Worm (Caenorhabditis elegans) whole organism, mixed stage, embryonic: Measurements from ENCODE around the gene VF13D12L.3.

Experiments
- blmp-1 ChIP-seq: fragments of 150-350 bp; optimal IDR thresholded peaks from 2 replicates; lab custom pipeline; 2014; ENCODE audit warnings: missing biosample characterization, missing genetic modification characterization
- ceh-43 ChIP-seq: fragments of 200-800 bp; sonication (Bioruptor generic); optimal IDR thresholded peaks from 2 replicates; lab custom pipeline; 2018; ENCODE audit warnings: mild to moderate bottlenecking, missing genetic modification characterization, moderate library complexity, missing compliant biosample characterization
- ces-1 ChIP-seq: fragments of 150-350 bp; optimal IDR thresholded peaks from 2 replicates; lab custom pipeline; 2014; ENCODE audit warnings: missing biosample characterization, missing genetic modification reagents, missing genetic modification characterization
- elt-1 ChIP-seq: sonication (generic microtip); optimal IDR thresholded peaks from 2 replicates; lab custom pipeline; 2017; ENCODE audit warnings: missing genetic modification characterization, mild to moderate bottlenecking, missing compliant biosample characterization, antibody characterized with exemption, moderate library complexity, borderline replicate concordance; ENCODE audit not compliant: insufficient read depth
- hlh-1 ChIP-seq: fragments of 150-350 bp; optimal IDR thresholded peaks from 2 replicates; lab custom pipeline; 2014; ENCODE audit warnings: missing biosample characterization, missing genetic modification reagents, missing genetic modification characterization
- lsy-2 ChIP-seq: fragments of 150-350 bp; optimal IDR thresholded peaks from 2 replicates; lab custom pipeline; 2014; ENCODE audit warnings: missing biosample characterization, missing genetic modification characterization
- nhr-237 ChIP-seq: fragments of 150-350 bp; optimal IDR thresholded peaks from 2 replicates; lab custom pipeline; 2014; ENCODE audit warnings: missing biosample characterization, missing genetic modification characterization
- nhr-28 ChIP-seq: fragments of 150-350 bp; optimal IDR thresholded peaks from 2 replicates; lab custom pipeline; 2014; ENCODE audit warnings: missing biosample characterization, missing genetic modification characterization
- snpc-4 ChIP-seq: fragments of 150-350 bp; optimal IDR thresholded peaks from 2 replicates; lab custom pipeline; 2014; ENCODE audit warnings: missing biosample characterization, missing genetic modification characterization

- TF ChIP-seq blmp-1 (tag; lab: Kevin White, UChicago) (no peak), nhr-28 (tag; lab: Kevin White, UChicago) (no peak), elt-1 (tag; lab: Kevin White, UChicago) (no peak), nhr-237 (tag; lab: Kevin White, UChicago) (no peak), ces-1 (GFP tag; lab: Kevin White, UChicago) (no peak), ceh-43 (GFP tag; lab: Kevin White, UChicago) (no peak), lsy-2 (tag; lab: Kevin White, UChicago) (no peak), snpc-4 (tag; lab: Kevin White, UChicago) (no peak), hlh-1 (tag; lab: Kevin White, UChicago) (no peak)
These were observed 13.7 kb downstream of the VF13D12L.3 start for ce11 chrII:11719533-11719932.
